In the genomic region with DNA sequence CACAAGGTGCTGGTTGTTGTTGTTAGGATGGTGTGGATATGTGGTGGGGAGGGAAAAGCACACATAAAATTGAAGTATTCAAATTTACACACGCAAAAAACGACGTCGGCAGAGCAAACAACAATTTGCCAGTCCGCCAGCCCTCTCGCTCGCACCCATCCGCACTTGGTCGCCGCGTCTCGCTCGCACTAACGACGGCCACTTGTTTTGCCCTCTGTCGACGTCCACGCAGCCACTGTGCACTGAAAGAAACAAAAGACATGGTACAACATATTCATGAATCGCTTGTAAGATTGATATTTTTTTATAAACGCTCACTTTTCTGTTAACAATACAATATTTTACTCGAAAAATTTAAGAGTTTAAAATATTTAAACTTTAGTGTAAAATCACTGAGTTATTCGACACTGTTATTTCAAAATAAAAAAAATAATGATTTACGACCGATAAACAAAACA, we compare ENCODE assay signal across 2 fruit fly cellular contexts.
TF ChIP-seq lines count a peak whose summit lies in the region.

No protein-coding gene starts in this region.

TF ChIP-seq in whole organism, embryonic, 481 proteins besides CTCF, POLR2A, EP300 and RAD21 (continued from another document and continues in another):
- TF ChIP-seq dmrt11E (tag; optimal IDR thresholded peaks at IDR 0.05; lab: Kevin White, UChicago) (peak; percentile 3), mam (GFP tag; optimal IDR thresholded peaks at IDR 0.05; lab: Kevin White, UChicago) (peak; percentile 63), az2 (GFP tag; optimal IDR thresholded peaks at IDR 0.05; lab: Kevin White, UChicago) (peak; percentile 53), cas (GFP tag; IDR thresholded peaks at IDR 0.05; lab: Robert Waterston, UW) (0 out of 2 replicates have a peak, but pooled peaks have one; percentile 53), Ets65A (GFP tag; lab: Kevin White, UChicago) (peak; percentile 93), abd-A (tag; optimal IDR thresholded peaks at IDR 0.05; lab: Kevin White, UChicago) (peak; percentile 52), ab (GFP tag; optimal IDR thresholded peaks at IDR 0.05; lab: Kevin White, UChicago) (no peak), hb (GFP tag; IDR thresholded peaks at IDR 0.05; lab: Robert Waterston, UW; ENCODE audit: partially characterized antibody) (no peak), Ptx1 (GFP tag; IDR thresholded peaks at IDR 0.05; lab: Robert Waterston, UW) (peak; percentile 65), CG6813 (GFP tag; optimal IDR thresholded peaks at IDR 0.05; lab: Kevin White, UChicago) (peak; percentile 48), CG16779 (GFP tag; IDR thresholded peaks at IDR 0.05; lab: Robert Waterston, UW) (0 out of 2 replicates have a peak, but pooled peaks have one; percentile 23), CG3407 (GFP tag; optimal IDR thresholded peaks at IDR 0.05; lab: Kevin White, UChicago) (peak; percentile 2), exex (tag; optimal IDR thresholded peaks at IDR 0.05; lab: Kevin White, UChicago) (peak; percentile 26), peb (GFP tag; IDR thresholded peaks at IDR 0.05; lab: Robert Waterston, UW) (no peak), CG34376 (GFP tag; optimal IDR thresholded peaks at IDR 0.05; lab: Kevin White, UChicago) (no peak), CG3065 (GFP tag; optimal IDR thresholded peaks at IDR 0.05; lab: Kevin White, UChicago) (no peak), CG2199 (GFP tag; IDR thresholded peaks at IDR 0.05; lab: Robert Waterston, UW) (no peak), lilli (GFP tag; optimal IDR thresholded peaks at IDR 0.05; lab: Kevin White, UChicago) (peak; percentile 72), CG3995 (GFP tag; optimal IDR thresholded peaks at IDR 0.05; lab: Kevin White, UChicago) (peak; percentile 42), CG13296 (GFP tag; optimal IDR thresholded peaks at IDR 0.05; lab: Kevin White, UChicago) (peak; percentile 50), CG2120 (GFP tag; optimal IDR thresholded peaks at IDR 0.05; lab: Kevin White, UChicago) (peak; percentile 83), CG2712 (tag; optimal IDR thresholded peaks at IDR 0.05; lab: Kevin White, UChicago) (peak; percentile 60), CG4854 (GFP tag; optimal IDR thresholded peaks at IDR 0.05; lab: Kevin White, UChicago) (peak; percentile 10), Blimp-1 (GFP tag; optimal IDR thresholded peaks at IDR 0.05; lab: Kevin White, UChicago) (peak; percentile 46), NC2β (GFP tag; optimal IDR thresholded peaks at IDR 0.05; lab: Kevin White, UChicago) (no peak), CG3281 (GFP tag; optimal IDR thresholded peaks at IDR 0.05; lab: Kevin White, UChicago) (peak; percentile 79), CG8359 (GFP tag; optimal IDR thresholded peaks at IDR 0.05; lab: Kevin White, UChicago; ENCODE audit: borderline replicate concordance) (no peak), Xrp1 (GFP tag; IDR thresholded peaks at IDR 0.05; lab: Robert Waterston, UW) (peak; percentile 69), Dfd (GFP tag; optimal IDR thresholded peaks at IDR 0.05; lab: Kevin White, UChicago) (no peak), CG12769 (tag; optimal IDR thresholded peaks at IDR 0.05; lab: Kevin White, UChicago) (peak; percentile 22), CG31224 (GFP tag; IDR thresholded peaks at IDR 0.05; lab: Robert Waterston, UW) (0 out of 2 replicates have a peak, but pooled peaks have one; percentile 9), CG2678 (tag; optimal IDR thresholded peaks at IDR 0.05; lab: Kevin White, UChicago) (peak; percentile 81), klu (GFP tag; IDR thresholded peaks at IDR 0.05; lab: Robert Waterston, UW) (0 out of 2 replicates have a peak, but pooled peaks have one; percentile 29), Asciz (GFP tag; optimal IDR thresholded peaks at IDR 0.05; lab: Kevin White, UChicago) (peak; percentile 18), kah (GFP tag; optimal IDR thresholded peaks at IDR 0.05; lab: Kevin White, UChicago) (peak; percentile 76), CG15514 (GFP tag; optimal IDR thresholded peaks at IDR 0.05; lab: Kevin White, UChicago) (peak; percentile 54), CG12236 (GFP tag; optimal IDR thresholded peaks at IDR 0.05; lab: Kevin White, UChicago) (peak; percentile 3), ara (GFP tag; IDR thresholded peaks at IDR 0.05; lab: Robert Waterston, UW) (peak; percentile 35), vfl (GFP tag; optimal IDR thresholded peaks at IDR 0.05; lab: Kevin White, UChicago) (no peak), unpg (GFP tag; optimal IDR thresholded peaks at IDR 0.05; lab: Kevin White, UChicago) (peak; percentile 69), crp (GFP tag; optimal IDR thresholded peaks at IDR 0.05; lab: Kevin White, UChicago) (peak in 1 of 2 experiments; percentile 15), lab (GFP tag; optimal IDR thresholded peaks at IDR 0.05; lab: Kevin White, UChicago) (peak; percentile 79), CG7372 (GFP tag; IDR thresholded peaks at IDR 0.05; lab: Robert Waterston, UW) (peak; percentile 37; the same call in 1 of the 2 replicates), chn (GFP tag; optimal IDR thresholded peaks at IDR 0.05; lab: Kevin White, UChicago) (no peak), CG10462 (GFP tag; optimal IDR thresholded peaks at IDR 0.05; lab: Kevin White, UChicago) (no peak), Fer1 (GFP tag; optimal IDR thresholded peaks at IDR 0.05; lab: Kevin White, UChicago) (peak; percentile 60), Sox102F (GFP tag; optimal IDR thresholded peaks at IDR 0.05; lab: Kevin White, UChicago) (peak; percentile 65), CG11696 (GFP tag; IDR thresholded peaks at IDR 0.05; lab: Robert Waterston, UW) (0 out of 2 replicates have a peak, but pooled peaks have one; percentile 22), CG8388 (GFP tag; optimal IDR thresholded peaks at IDR 0.05; lab: Kevin White, UChicago) (peak; percentile 65), E2f2 (GFP tag; IDR thresholded peaks at IDR 0.05; lab: Robert Waterston, UW) (peak; percentile 35; the same call in 1 of the 2 replicates), CG11560 (tag; IDR thresholded peaks at IDR 0.05; lab: Robert Waterston, UW) (0 out of 3 replicates have a peak, but pooled peaks have one; percentile 38), otp (GFP tag; IDR thresholded peaks at IDR 0.05; lab: Robert Waterston, UW) (peak; percentile 30; the same call in 1 of the 3 replicates), ap (GFP tag; IDR thresholded peaks at IDR 0.05; lab: Robert Waterston, UW) (no peak), CG16815 (GFP tag; optimal IDR thresholded peaks at IDR 0.05; lab: Kevin White, UChicago) (peak; percentile 36), Atf6 (GFP tag; IDR thresholded peaks at IDR 0.05; lab: Robert Waterston, UW) (peak; percentile 16; the same call in 1 of the 2 replicates), Oli (tag; optimal IDR thresholded peaks at IDR 0.05; lab: Kevin White, UChicago) (peak; percentile 60), da (GFP tag; optimal IDR thresholded peaks at IDR 0.05; lab: Kevin White, UChicago) (no peak), CG3847 (GFP tag; IDR thresholded peaks at IDR 0.05; lab: Robert Waterston, UW) (0 out of 2 replicates have a peak, but pooled peaks have one; percentile 38), pb (GFP tag; optimal IDR thresholded peaks at IDR 0.05; lab: Kevin White, UChicago) (no peak), CG10654 (GFP tag; optimal IDR thresholded peaks at IDR 0.05; lab: Kevin White, UChicago) (peak; percentile 32)

TF ChIP-seq in whole organism, prepupa, 60 proteins besides CTCF, POLR2A, EP300 and RAD21 (continued from another document):
- peak; percentile 71 for TF ChIP-seq CG10631 (GFP tag; optimal IDR thresholded peaks at IDR 0.05; lab: Kevin White, UChicago)
- peak; percentile 79 for TF ChIP-seq Hr4 (GFP tag; optimal IDR thresholded peaks at IDR 0.05; lab: Kevin White, UChicago)
- TF ChIP-seq Sox15 (GFP tag; optimal IDR thresholded peaks at IDR 0.05; lab: Kevin White, UChicago): peak; percentile 73
- peak; percentile 91 for TF ChIP-seq svp (GFP tag; lab: Kevin White, UChicago)
- peak; percentile 71 for TF ChIP-seq achi (GFP tag; optimal IDR thresholded peaks at IDR 0.05; lab: Kevin White, UChicago)
- TF ChIP-seq net (GFP tag; optimal IDR thresholded peaks at IDR 0.05; lab: Kevin White, UChicago): peak; percentile 73
- peak; percentile 34 for TF ChIP-seq spab (GFP tag; optimal IDR thresholded peaks at IDR 0.05; lab: Kevin White, UChicago)
- TF ChIP-seq Gug (GFP tag; IDR thresholded peaks at IDR 0.05; lab: Robert Waterston, UW): peak; percentile 61
- peak; percentile 27 for TF ChIP-seq CG7368 (GFP tag; optimal IDR thresholded peaks at IDR 0.05; lab: Kevin White, UChicago)
- TF ChIP-seq Eip78C (GFP tag; lab: Kevin White, UChicago): peak; percentile 93
- TF ChIP-seq topi (GFP tag; optimal IDR thresholded peaks at IDR 0.05; lab: Kevin White, UChicago): peak; percentile 88
